Worm (Caenorhabditis elegans): ENCODE measurements around the gene grl-14.

- TF ChIP-seq K12H6.12 (tag; optimal IDR thresholded peaks at IDR 0.05) (no peak), zim-3 (tag; optimal IDR thresholded peaks at IDR 0.05) (no peak), ztf-3 (GFP tag; optimal IDR thresholded peaks at IDR 0.05) (no peak), him-1 (tag; optimal IDR thresholded peaks at IDR 0.05) (no peak), nfyb-1 (GFP tag; IDR thresholded peaks at IDR 0.05) (no peak)
Measured at ce11 chrV:20802906-20803305, 22.5 kb upstream of the grl-14 start, which contains the start of gene Y44A6D.5.

Measured in whole organism, young adult.